Fruit fly (Drosophila melanogaster) whole organism, larva: ENCODE data around the gene myo.

Source experiments
- noc ChIP-seq: fragments of 200-800 bp; sonication (Bioruptor generic); optimal IDR thresholded peaks from 3 replicates; lab custom pipeline; 2019; ENCODE audit warnings: missing biosample characterization, mild to moderate bottlenecking, missing genetic modification characterization, moderate library complexity

myo gene

DNA sequence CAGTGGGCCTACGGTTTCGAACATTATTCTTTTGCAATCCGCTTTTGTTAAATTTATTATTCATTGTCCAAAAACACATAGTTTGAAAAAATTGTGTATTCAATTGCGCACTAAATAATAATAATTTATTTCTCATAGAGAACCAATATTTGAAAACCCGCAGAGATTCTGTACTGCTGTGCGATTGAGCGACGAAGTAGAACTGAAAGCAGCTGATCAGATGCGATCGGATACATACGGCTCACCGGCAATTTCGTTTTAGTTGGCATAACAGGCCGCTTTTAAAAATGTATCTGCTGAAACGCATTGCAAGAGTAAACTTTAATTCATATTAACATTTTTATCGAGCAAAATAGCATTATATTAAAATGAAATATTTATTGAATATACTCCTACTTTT, at the start of gene myo:
Gene myo (minus strand): TSS at position 211 of the 400 bp plus-strand sequence.
- no peak for TF ChIP-seq noc (tag; lab: Kevin White, UChicago)

DNA sequence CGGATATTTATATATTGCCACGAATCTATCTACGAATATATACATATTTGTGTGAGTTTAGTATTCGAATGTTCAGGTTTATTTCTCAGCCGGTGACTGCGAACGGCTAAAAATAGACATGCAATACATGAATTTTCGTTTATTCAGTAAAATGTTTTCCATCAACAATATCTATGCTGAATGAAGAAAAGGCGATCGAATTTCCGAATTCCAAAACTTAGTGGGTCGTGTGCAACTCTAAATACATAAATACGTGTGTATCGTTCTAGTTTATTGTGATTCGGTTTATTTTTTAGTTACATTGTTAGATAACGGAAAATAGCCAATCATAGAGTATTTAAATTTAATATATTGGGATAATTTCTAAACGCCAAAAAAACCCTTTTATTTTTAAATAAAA, 29.2 kb upstream of the myo start:
- no peak for TF ChIP-seq noc (tag; lab: Kevin White, UChicago)

DNA sequence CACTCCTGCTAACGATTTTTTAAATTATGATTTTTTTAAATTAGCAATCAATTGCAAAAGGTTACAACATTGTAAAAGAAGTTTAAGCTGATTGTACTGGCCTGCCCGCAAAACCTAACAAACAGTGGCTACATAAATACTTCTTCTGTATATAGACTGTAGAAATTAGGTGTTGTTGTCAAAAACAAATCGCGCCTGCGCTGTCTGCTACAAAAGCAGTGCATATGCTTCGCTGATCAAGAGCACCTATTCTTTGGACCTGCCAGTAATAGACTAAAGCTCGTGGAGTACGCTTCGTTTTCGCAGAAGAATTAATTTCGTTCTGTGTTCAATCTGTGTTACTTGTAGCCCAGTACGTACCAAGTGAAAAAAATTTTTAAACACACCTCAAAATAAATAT, 28.3 kb upstream of the myo start, which contains the start of gene bt:
Gene bt (plus strand): TSS at position 261 of the 400 bp plus-strand sequence.
- TF ChIP-seq noc (tag; lab: Kevin White, UChicago), result no peak

DNA sequence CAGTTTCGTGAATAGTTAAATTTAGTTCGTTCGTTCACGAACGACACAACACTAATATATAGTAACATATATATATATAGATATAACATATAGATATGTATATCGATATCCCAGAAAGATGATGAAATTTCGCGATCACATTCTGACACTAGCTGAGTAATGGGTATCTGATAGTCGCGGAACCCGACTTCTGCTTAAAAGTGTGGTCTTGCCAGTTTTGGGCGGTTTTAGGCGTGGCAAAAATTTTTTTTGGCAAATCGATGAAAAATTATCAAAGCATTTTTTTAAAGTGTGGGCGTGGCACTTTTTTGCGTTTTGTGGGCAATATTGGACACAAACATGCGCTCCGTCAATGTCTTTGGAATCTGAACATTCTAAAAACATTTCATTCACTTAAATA, 27.0 kb upstream of the myo start:
- TF ChIP-seq noc (tag; lab: Kevin White, UChicago), result no peak

DNA sequence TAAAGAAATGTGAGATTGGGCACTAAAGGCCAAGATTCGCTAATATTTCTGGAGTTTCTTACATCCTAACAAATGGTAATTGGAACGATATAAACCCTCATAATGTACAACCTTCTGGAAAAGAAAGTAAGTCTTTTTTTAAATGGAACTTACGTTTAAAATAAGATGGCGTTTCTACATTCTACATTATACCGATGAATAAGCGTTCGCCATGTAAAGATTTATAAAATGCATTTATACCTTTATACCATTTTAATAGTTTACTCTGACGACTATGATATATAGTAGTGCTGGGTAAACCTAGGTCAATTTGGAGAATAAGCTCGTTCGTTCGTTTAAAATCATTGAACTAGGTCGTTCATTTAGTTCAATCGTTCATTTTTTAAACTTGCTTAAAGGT, 26.5 kb upstream of the myo start:
- no peak for TF ChIP-seq noc (tag; lab: Kevin White, UChicago)

DNA sequence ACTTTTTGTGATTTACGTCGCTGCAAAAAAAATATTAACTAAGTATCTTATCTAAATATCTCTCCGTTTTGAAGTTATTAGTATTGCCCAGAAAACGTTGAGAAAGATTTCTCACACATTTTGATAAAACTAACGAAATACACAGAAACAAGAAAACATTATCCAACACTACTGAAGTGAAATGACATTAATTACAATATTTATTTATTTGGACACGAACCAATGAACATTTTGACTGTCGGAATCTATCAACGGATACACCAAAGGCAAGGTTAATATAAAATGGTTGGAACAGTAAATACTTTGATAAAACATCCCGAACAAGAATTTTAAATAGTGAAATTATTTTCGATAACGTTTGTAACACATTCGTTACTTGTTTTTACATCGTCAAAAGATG, 25.9 kb upstream of the myo start:
- no peak for TF ChIP-seq noc (tag; lab: Kevin White, UChicago)

DNA sequence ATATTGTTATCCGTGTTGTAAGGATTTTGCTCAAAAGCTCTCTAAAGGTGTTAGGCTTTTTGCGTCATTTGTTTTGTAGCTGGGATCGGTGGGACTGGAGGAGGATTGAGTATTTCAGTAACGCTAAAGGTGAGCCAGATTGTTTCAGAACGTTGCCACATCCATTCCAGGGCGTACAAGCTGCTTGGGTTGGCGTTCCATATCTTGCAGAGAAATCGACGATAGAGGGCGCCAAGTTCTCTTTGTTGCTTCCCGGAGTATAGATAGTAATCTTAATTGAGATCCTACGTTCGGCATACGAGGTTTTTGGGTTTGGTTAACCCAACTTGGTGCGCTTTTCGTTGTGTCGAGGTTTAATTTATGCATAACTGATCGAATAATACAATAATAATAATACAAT, 22.8 kb upstream of the myo start:
- TF ChIP-seq noc (tag; lab: Kevin White, UChicago), result no peak

DNA sequence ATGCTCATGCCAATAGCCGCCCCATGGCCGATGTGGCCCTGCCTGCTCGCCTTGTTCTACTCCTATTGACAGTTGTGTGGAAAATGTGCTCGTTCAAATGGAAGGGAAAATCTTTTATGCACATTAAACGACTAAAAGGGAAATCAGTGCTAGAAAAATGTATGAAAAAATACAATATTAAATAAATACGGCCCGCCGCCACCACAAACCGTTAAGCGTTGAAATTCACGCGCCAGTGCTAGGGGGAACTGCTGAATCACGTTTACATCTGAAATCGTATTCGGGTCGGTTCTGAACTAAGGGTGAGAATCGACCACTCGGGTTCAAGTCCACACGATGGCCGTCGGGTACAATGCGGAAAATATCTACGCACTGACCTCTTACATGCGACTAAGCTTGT, 17.0 kb upstream of the myo start:
- TF ChIP-seq noc (tag; lab: Kevin White, UChicago), result no peak

DNA sequence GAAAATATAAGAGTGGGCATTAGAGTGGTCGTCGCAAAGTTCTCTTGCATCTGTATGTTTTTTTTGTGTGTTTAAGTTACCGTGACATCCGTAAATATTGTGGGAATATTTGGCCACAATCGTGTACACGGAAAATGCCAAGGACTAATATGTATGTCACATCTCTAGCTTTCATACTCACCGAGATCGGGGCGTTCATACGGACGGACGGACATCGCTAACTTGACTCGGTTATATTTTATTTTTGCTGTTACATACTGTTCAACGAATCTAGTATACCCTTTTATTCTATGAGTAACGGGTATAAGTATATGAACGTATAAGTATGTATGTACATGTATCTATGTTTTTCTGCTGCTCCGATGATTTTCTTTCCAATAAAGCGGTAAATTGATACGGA, 13.9 kb upstream of the myo start:
- TF ChIP-seq noc (tag; lab: Kevin White, UChicago), result no peak

DNA sequence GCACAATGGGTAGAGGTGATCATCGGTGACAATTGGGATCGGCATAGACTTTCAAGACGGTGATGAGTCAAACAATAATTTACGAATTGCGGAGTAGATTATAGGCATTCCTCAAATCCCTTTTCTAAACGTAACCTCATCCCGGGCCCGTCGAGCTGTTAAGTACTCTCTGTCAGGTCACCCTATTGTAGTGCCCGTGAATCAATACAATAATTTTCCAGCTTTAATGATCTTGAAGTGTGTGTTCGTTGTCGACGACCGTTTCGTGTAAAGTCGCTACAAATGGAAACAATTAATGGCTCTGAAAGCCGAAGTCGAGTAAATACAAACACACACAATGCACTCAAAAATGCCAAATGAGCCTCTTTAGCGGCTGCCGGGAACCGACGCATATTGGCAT, 12.8 kb upstream of the myo start:
- no peak for TF ChIP-seq noc (tag; lab: Kevin White, UChicago)

DNA sequence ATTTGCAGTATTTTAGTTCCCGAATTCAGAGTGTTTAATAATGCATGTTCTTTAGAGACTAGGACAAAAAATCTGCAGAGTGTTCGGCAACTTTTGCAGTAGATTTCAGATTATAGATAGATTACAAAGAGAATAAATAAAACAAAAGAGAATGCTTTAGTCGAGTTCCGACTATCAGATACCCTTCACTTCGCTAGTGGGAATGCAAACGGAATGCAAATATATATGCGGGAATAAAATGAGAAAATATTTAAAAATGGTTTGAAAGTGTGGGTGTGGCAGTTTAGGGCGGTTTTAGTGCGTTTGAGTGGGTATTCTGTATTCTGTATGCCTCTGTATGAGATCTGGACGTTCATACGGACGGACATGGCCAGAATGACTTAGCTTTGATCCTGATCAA, 11.0 kb upstream of the myo start:
- no peak for TF ChIP-seq noc (tag; lab: Kevin White, UChicago)

DNA sequence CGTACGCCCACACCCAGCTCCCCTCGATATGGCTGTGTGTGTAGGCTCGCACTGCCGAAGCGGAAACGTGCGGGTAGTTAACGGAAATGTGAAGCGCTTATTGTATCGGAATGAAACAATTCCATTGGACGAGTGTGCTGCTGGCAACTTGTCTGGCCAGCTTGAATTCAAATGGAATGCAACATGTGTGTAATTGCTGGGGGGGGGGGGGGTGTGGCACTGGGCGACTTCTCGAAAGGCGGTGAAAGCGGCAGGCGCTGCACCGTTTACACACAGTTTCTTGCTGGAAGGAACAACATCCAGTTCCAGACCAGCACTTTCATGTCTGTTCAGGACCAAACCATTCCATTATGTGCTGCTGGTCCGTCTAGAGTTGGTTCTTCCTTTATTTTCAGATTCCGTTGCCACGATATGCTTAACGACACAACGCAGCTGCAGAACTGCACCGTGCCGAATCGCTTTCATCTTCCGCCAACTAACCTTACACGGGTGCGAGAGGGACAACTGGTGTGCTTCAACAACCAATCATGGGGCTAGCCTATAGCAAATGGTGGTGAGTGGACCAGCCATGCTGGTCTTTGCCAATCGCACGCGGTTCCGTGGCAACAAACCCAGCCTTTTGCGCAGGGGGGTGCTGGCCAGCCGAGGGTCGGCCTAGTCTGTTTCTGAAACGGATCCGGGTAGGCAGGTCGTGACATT, 8.3 kb upstream of the myo start:
- no peak for TF ChIP-seq noc (tag; lab: Kevin White, UChicago)

DNA sequence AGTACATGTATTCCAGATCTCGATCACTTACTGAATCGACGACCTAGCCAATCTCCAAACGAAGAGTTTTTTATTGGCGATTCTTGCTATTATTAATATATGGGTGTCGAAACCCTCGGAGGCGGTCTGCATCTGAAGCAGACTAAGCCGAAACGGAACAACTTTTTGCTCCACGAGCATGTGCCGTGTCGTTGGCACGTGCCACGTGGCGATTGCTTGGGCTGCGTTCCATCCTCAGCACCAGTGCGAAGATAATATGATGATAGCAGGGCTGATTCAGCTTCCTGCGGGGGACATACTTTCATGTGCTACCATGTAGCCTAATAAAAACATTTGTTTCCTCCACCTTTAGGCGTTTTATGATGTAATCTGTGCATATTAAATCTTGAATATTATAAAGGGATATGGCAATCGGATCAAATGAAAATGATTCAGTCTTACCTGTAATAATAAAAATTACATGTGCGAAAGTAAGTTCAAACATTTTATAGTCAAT, 7.0 kb upstream of the myo start:
- no peak for TF ChIP-seq noc (tag; lab: Kevin White, UChicago)

DNA sequence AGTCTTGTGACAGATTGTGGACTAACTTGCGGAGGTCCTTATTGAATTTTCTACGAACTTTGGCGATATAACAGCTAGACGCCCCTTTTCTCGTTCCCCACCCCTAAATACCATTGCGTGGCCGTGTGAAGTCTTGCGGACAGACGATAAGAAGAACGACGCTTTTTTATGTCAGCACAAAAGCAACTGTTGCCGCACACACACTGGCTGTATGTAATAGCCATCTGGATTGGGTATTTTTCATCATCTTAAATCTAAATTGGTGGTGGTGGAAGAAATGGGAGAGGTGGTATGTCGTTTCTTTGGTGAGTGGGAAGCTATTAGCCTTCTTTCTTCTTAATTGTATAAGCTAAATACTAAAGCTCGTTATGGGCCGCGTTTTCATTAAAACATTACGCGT, 6.1 kb upstream of the myo start:
- no peak for TF ChIP-seq noc (tag; lab: Kevin White, UChicago)

DNA sequence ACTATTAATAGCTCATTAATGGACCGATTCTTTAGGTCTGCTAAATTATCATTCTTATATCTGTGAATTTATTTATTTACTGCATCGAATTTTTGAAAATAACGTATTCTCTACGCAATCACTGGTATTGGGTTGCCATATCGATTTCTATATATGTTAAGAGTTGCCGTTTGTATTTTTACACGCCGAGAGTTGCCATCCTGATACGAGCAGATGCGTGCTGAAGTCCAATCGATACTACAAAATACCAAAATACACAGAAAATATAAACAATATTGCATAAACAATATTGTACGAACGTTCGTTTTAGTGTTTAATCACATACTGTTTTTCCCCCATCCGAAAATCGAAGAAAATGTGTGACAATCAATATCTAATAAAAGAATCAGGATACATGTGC, 1.6 kb upstream of the myo start, which contains the start of gene ey:
Gene ey (plus strand): TSS at position 227 of the 400 bp plus-strand sequence.
- TF ChIP-seq noc (tag; lab: Kevin White, UChicago), result no peak

DNA sequence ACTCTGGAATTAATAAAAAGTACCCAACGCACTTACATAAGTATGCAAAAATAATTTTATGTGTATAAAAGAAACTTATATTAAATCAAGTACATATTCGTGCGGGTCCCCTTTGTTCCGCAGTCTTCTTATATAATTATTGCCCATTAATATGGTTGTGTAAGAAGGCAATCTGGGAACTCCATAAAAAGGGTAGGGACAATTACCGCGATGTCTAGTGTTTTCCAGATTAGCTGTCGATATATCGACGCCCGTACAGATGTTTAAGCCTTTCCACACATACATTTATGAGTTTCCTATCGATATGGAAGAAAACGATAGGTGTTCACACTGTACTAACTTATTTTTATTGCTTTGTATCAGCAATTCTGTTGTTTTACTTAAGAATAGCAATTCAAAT, 783 bp upstream of the myo start:
- no peak for TF ChIP-seq noc (tag; lab: Kevin White, UChicago)

DNA sequence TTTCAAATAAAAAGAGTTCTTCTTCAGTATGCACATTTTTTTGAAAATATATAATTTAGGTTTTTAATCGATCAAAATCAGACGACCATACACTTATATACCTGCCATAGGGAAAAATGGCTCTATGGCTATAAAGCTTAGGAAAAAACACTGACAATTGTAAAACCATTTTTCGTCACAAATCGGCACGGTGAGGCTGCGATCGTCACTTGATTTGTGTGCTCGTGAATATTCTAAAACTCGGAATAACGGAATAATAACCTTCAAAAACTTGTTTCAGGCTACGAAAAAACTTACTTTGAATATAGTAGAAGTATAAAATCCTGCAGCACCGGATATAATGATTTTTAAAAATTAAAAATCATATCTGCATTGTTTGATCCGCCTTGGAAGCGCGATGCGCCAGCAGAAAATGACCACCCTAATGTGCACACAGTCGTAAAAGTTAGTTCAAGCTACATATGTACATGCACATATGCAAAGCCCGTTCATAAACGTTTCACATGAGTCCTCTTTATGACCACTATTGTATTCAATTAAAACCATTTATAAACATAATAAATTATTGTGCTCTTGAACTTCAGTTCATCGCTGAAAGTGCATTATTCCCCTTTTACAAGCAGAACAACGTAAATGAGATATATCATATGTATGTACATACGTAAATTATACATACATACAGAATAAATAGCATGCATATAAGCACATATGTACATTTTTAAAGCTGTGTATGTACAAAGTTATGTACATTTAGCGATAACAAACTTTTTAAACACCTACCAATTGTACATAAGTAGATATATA, 736 bp downstream of the myo start:
- no peak for TF ChIP-seq noc (tag; lab: Kevin White, UChicago)
